Worm (Caenorhabditis elegans): ENCODE results near the gene hot-4.

DNA sequence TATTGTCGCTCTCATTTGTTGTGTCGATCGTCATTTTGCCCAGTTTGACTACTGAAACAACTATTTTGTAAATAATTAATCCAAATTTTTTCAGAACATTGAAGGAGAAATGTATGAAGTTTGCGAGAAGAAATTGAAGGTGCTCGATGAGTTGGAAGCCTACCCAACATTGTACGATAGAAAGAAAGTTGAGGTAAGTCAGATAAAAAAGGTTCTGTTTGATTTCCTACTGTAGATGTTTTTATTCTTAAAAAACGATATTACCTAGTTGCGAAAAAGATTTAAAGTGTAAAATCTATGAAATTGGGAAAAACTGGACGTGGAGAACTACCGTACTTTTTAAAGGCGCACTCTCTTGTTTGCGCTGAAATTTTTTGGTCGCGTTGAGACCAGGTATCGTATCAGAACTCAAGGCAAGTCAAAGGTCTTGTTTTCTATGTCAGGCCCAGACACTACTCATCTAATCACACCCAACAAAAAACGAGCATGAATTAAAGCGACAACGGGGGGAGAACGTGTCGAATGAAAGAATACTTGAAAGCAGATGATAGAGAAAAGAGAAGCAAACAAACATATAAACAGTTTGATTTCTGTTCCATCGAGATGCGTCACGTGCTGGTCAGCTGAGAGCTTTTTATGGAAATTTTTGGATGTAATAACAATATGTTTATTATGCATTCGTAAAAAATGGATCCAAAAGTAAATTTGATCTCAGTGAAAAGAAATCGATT, 48.6 kb upstream of the hot-4 start, which contains the start of gene efk-1:
- TF ChIP-seq nhr-76 (tag; optimal IDR thresholded peaks at IDR 0.05) (no peak), nhr-237 (tag; optimal IDR thresholded peaks at IDR 0.05) (no peak), elt-3 (tag; optimal IDR thresholded peaks at IDR 0.05) (no peak), pha-4 (tag; optimal IDR thresholded peaks at IDR 0.05) (no peak), nhr-12 (tag; optimal IDR thresholded peaks at IDR 0.05) (no peak), snpc-4 (tag; optimal IDR thresholded peaks at IDR 0.05) (no peak), unc-62 (GFP tag; optimal IDR thresholded peaks at IDR 0.05) (no peak), unc-120 (tag; optimal IDR thresholded peaks at IDR 0.05; ENCODE audit: poor library complexity, severe bottlenecking) (no peak), lsy-2 (tag; optimal IDR thresholded peaks at IDR 0.05) (no peak), mep-1 (tag; optimal IDR thresholded peaks at IDR 0.05) (no peak), mls-2 (tag; optimal IDR thresholded peaks at IDR 0.05) (no peak)
